Worm (Caenorhabditis elegans): ENCODE results near the gene cnp-3.

DNA sequence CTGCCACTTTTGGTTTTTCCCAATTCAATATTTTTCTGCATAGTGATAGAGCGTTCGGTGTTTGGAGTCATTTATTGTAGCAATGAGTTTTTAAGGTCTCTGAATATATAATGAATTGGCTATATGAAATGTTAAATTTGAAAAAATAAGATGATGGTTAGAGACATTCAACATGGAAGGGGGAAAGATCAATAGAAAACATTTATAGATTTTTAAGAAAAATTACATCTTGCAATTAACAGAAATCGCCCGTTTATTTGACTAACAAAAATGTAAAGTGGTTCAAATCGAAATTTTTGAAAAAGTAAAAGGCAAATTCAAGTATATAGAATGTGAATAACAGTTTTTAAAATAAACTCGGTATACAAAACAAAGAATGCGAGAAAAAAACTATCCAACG is 27.4 kb downstream of the cnp-3 start, which contains the start of gene lido-5:
- TF ChIP-seq mdl-1 (tag; optimal IDR thresholded peaks at IDR 0.05) = no peak
- TF ChIP-seq dpl-1 (GFP tag; optimal IDR thresholded peaks at IDR 0.05) = no peak
- no peak for TF ChIP-seq unc-30 (tag; optimal IDR thresholded peaks at IDR 0.05)
- TF ChIP-seq elt-2 (tag; optimal IDR thresholded peaks at IDR 0.05) = no peak
- no peak for TF ChIP-seq nhr-77 (tag; optimal IDR thresholded peaks at IDR 0.05)
- TF ChIP-seq nhr-11 (tag; optimal IDR thresholded peaks at IDR 0.05) = no peak
- TF ChIP-seq Y116A8C.19 (tag; optimal IDR thresholded peaks at IDR 0.05; ENCODE audit: borderline replicate concordance) = no peak
- TF ChIP-seq jun-1 (tag; optimal IDR thresholded peaks at IDR 0.05) = no peak
- no peak for TF ChIP-seq grh-1 (GFP tag; IDR thresholded peaks at IDR 0.05)

Measured in whole organism, L1 larva.